Worm (Caenorhabditis elegans) whole organism, L1 larva: Measurements from ENCODE around the gene dec-7.

ENCODE experiments used
- C04F5.9 ChIP-seq: sonication (generic microtip); optimal IDR thresholded peaks from 2 replicates; lab custom pipeline; 2016; ENCODE audit warnings: missing genetic modification characterization, missing compliant biosample characterization
- C16A3.4 ChIP-seq: fragments of 150-350 bp; optimal IDR thresholded peaks from 2 replicates; lab custom pipeline; 2014; ENCODE audit warnings: missing biosample characterization, missing genetic modification characterization
- Y116A8C.19 ChIP-seq: sonication (generic microtip); optimal IDR thresholded peaks from 2 replicates; lab custom pipeline; 2016; ENCODE audit warnings: missing compliant biosample characterization, missing genetic modification characterization, borderline replicate concordance
- aly-2 ChIP-seq: fragments of 150-350 bp; optimal IDR thresholded peaks from 2 replicates; lab custom pipeline; 2014; ENCODE audit warnings: missing biosample characterization, missing genetic modification characterization
- ama-1 ChIP-seq: fragments of 150-350 bp; optimal IDR thresholded peaks from 2 replicates; lab custom pipeline; 2014
- blmp-1 ChIP-seq: fragments of 150-350 bp; optimal IDR thresholded peaks from 2 replicates; lab custom pipeline; 2014; ENCODE audit warnings: missing biosample characterization, missing genetic modification characterization
- ceh-82 ChIP-seq, 3 experiments: fragments of 150-350 bp in 1 of 3; sonication (generic microtip) in 2 of 3; optimal IDR thresholded peaks; 2 replicates each; lab custom pipeline; 2014 to 2017; ENCODE audit warnings: missing biosample characterization in 3 of 3, missing genetic modification characterization in 3 of 3
- ces-1 ChIP-seq: fragments of 150-350 bp; optimal IDR thresholded peaks from 2 replicates; lab custom pipeline; 2014; ENCODE audit warnings: missing biosample characterization, missing genetic modification reagents, missing genetic modification characterization
- dpl-1 ChIP-seq, 3 experiments: fragments of 150-350 bp in 2 of 3; sonication (generic microtip) in 1 of 3; optimal IDR thresholded peaks; 2 replicates each; lab custom pipeline; 2014 to 2017; ENCODE audit warnings: missing biosample characterization in 3 of 3, missing genetic modification characterization in 3 of 3, missing genetic modification reagents in 3 of 3
- efl-1 ChIP-seq, 4 experiments: fragments of 150-350 bp; optimal IDR thresholded peaks in 3 of 4; peaks in 1 of 4; 1 replicate in 1 of 4; 2 replicates in 3 of 4; lab custom pipeline; 2014; ENCODE audit warnings: missing biosample characterization in 2 of 4, missing genetic modification characterization in 2 of 4, missing genetic modification reagents in 2 of 4
- efl-3 ChIP-seq: fragments of 200-800 bp; sonication (Bioruptor generic); optimal IDR thresholded peaks from 2 replicates; lab custom pipeline; 2018; ENCODE audit warnings: mild to moderate bottlenecking, missing genetic modification characterization, missing compliant biosample characterization
- egl-13 ChIP-seq: sonication (generic microtip); optimal IDR thresholded peaks from 2 replicates; lab custom pipeline; 2016; ENCODE audit warnings: missing genotype, missing genetic modification reagents, missing genetic modification characterization, missing compliant biosample characterization
- elt-2 ChIP-seq: sonication (generic microtip); optimal IDR thresholded peaks from 2 replicates; lab custom pipeline; 2016; ENCODE audit warnings: missing genetic modification characterization, mild to moderate bottlenecking, inconsistent platforms, missing compliant biosample characterization, missing genetic modification reagents
- elt-3 ChIP-seq, 6 experiments: fragments of 150-350 bp in 1 of 6; sonication (generic microtip); optimal IDR thresholded peaks; 2 replicates each; lab custom pipeline; 2017 to 2018; ENCODE audit warnings: missing biosample characterization in 6 of 6, missing genetic modification characterization in 6 of 6, inconsistent platforms in 1 of 6
- fkh-10 ChIP-seq: sonication (generic microtip); optimal IDR thresholded peaks from 2 replicates; lab custom pipeline; 2017; ENCODE audit warnings: missing biosample characterization, missing genetic modification reagents, missing genetic modification characterization
- fkh-4 ChIP-seq: sonication (generic microtip); optimal IDR thresholded peaks from 2 replicates; lab custom pipeline; 2016; ENCODE audit warnings: missing compliant biosample characterization, missing genetic modification characterization, borderline replicate concordance
- grh-1 ChIP-seq: fragments of 200-800 bp; sonication (Bioruptor generic); IDR thresholded peaks from 2 replicates; pipeline ENCODE4 v1.3.6; 2022; ENCODE audit warnings: missing genetic modification reagents, missing genetic modification characterization, missing compliant biosample characterization
- hpl-2 ChIP-seq: fragments of 150-350 bp; optimal IDR thresholded peaks from 2 replicates; lab custom pipeline; 2014; ENCODE audit warnings: missing biosample characterization, missing genetic modification reagents, missing genetic modification characterization
- isw-1 ChIP-seq: fragments of 200-800 bp; sonication (Bioruptor generic); IDR thresholded peaks from 2 replicates; pipeline ENCODE4 v1.3.6; 2022; ENCODE audit warnings: missing genetic modification characterization, missing compliant biosample characterization
- jun-1 ChIP-seq: fragments of 150-350 bp; optimal IDR thresholded peaks from 2 replicates; lab custom pipeline; 2014; ENCODE audit warnings: missing biosample characterization, missing genetic modification reagents, missing genetic modification characterization
- lin-13 ChIP-seq: fragments of 150-350 bp; optimal IDR thresholded peaks from 2 replicates; lab custom pipeline; 2014; ENCODE audit warnings: missing biosample characterization, missing genetic modification reagents, missing genetic modification characterization
- lin-15B ChIP-seq: fragments of 150-350 bp; sonication (generic microtip); optimal IDR thresholded peaks from 3 replicates; lab custom pipeline; 2014; ENCODE audit warnings: missing biosample characterization, missing genetic modification characterization
- lin-35 ChIP-seq, 2 experiments: fragments of 150-350 bp; optimal IDR thresholded peaks; 2 replicates each; lab custom pipeline; 2014; ENCODE audit warnings: missing biosample characterization in 2 of 2, missing genetic modification characterization in 2 of 2, missing genetic modification reagents in 2 of 2
- mab-9 ChIP-seq: fragments of 200-800 bp; sonication (Bioruptor generic); IDR thresholded peaks from 2 replicates; pipeline ENCODE4 v1.3.6; 2022; ENCODE audit warnings: missing genetic modification reagents, missing genetic modification characterization, missing compliant biosample characterization
- mdl-1 ChIP-seq, 2 experiments: fragments of 150-350 bp; optimal IDR thresholded peaks; 2 replicates each; lab custom pipeline; 2014 to 2017; ENCODE audit warnings: missing biosample characterization in 2 of 2, missing genetic modification characterization in 2 of 2, inconsistent platforms in 1 of 2
- nhr-11 ChIP-seq: fragments of 150-350 bp; optimal IDR thresholded peaks from 2 replicates; lab custom pipeline; 2014; ENCODE audit warnings: missing biosample characterization, missing genetic modification characterization
- nhr-47 ChIP-seq: sonication (generic microtip); optimal IDR thresholded peaks from 2 replicates; lab custom pipeline; 2016; ENCODE audit warnings: mild to moderate bottlenecking, missing genetic modification characterization, moderate library complexity, missing compliant biosample characterization
- nhr-84 ChIP-seq: sonication (generic microtip); optimal IDR thresholded peaks from 2 replicates; lab custom pipeline; 2017; ENCODE audit warnings: missing biosample characterization, missing genetic modification characterization
- nhr-90 ChIP-seq: sonication (generic microtip); optimal IDR thresholded peaks from 2 replicates; lab custom pipeline; 2016; ENCODE audit warnings: mild to moderate bottlenecking, missing genetic modification characterization, missing compliant biosample characterization; ENCODE audit not compliant: poor library complexity
- pag-3 ChIP-seq: sonication (generic microtip); optimal IDR thresholded peaks from 2 replicates; lab custom pipeline; 2017; ENCODE audit warnings: missing genetic modification characterization, mild to moderate bottlenecking, missing compliant biosample characterization, antibody characterized with exemption, borderline replicate concordance; ENCODE audit not compliant: insufficient read depth
- pqm-1 ChIP-seq: sonication (generic microtip); optimal IDR thresholded peaks from 3 replicates; lab custom pipeline; 2017; ENCODE audit warnings: missing biosample characterization, missing genetic modification characterization
- snpc-4 ChIP-seq: fragments of 150-350 bp; optimal IDR thresholded peaks from 2 replicates; lab custom pipeline; 2014; ENCODE audit warnings: missing biosample characterization, missing genetic modification characterization
- sup-37 ChIP-seq: fragments of 200-800 bp; sonication (Bioruptor generic); optimal IDR thresholded peaks from 2 replicates; lab custom pipeline; 2018; ENCODE audit warnings: mild to moderate bottlenecking, missing genetic modification characterization, missing compliant biosample characterization
- unc-130 ChIP-seq: fragments of 150-350 bp; optimal IDR thresholded peaks from 2 replicates; lab custom pipeline; 2017; ENCODE audit warnings: missing biosample characterization, missing genetic modification characterization, inconsistent platforms
- unc-30 ChIP-seq: sonication (generic microtip); optimal IDR thresholded peaks from 2 replicates; lab custom pipeline; 2017; ENCODE audit warnings: missing biosample characterization, missing genetic modification characterization
- unc-62 ChIP-seq: fragments of 150-350 bp; optimal IDR thresholded peaks from 2 replicates; lab custom pipeline; 2014; ENCODE audit warnings: missing biosample characterization, missing genetic modification reagents, missing genetic modification characterization
- unc-98 ChIP-seq: fragments of 200-800 bp; sonication (Bioruptor generic); IDR thresholded peaks from 2 replicates; pipeline ENCODE4 v1.3.6; 2022; ENCODE audit warnings: missing genetic modification characterization, missing compliant biosample characterization
- vab-15 ChIP-seq: sonication (generic microtip); optimal IDR thresholded peaks from 2 replicates; lab custom pipeline; 2017; ENCODE audit warnings: missing genotype, mild to moderate bottlenecking, missing genetic modification characterization, missing compliant biosample characterization
- xbp-1 ChIP-seq: sonication (generic microtip); optimal IDR thresholded peaks from 2 replicates; lab custom pipeline; 2016; ENCODE audit warnings: missing genetic modification characterization, missing compliant biosample characterization
- zip-4 ChIP-seq: fragments of 200-800 bp; sonication (Bioruptor generic); optimal IDR thresholded peaks from 2 replicates; lab custom pipeline; 2018; ENCODE audit warnings: mild to moderate bottlenecking, missing genetic modification characterization, moderate library complexity, missing compliant biosample characterization

dec-7 gene

DNA sequence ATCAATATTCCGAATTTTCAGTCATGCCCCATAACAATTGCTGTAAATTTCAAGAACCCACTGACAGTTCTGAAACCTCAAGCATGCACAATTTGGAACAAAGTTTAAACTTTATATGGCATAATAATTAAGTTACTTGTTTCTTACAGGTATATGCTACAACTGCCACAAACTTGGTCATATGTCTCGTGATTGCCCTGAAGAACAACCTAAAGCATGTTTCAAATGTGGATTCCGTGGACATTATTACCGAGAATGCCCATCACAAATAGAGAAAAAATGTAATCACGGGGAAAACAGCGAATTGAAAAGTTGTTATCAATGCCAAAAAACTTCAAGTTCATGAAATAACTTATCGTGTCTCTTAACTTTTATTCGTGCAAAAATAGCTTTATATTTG is 19.2 kb upstream of the dec-7 start:
- TF ChIP-seq C16A3.4 (tag; lab: Kevin White, UChicago) (no peak), mab-9 (GFP tag; lab: Robert Waterston, UW) (no peak), unc-62 (GFP tag; lab: Kevin White, UChicago) (no peak), lin-35 (GFP tag; optimal IDR thresholded peaks at IDR 0.05; lab: Kevin White, UChicago) (peak in 1 of 2 experiments; percentile 54), aly-2 (tag; lab: Kevin White, UChicago) (no peak), hpl-2 (no peak), grh-1 (GFP tag; lab: Robert Waterston, UW) (no peak), nhr-47 (tag; lab: Kevin White, UChicago) (no peak), unc-30 (no peak), efl-1 (optimal IDR thresholded peaks at IDR 0.05; lab: Kevin White, UChicago) (no peak), efl-1 (GFP tag; optimal IDR thresholded peaks at IDR 0.05 in 1 of 2; lab: Kevin White, UChicago) (peak in 1 of 2 experiments; percentile 44), unc-98 (no peak), lin-13 (GFP tag; lab: Kevin White, UChicago) (no peak), pag-3 (tag; lab: Kevin White, UChicago) (no peak), isw-1 (GFP tag; lab: Robert Waterston, UW) (no peak), jun-1 (no peak), elt-2 (tag; lab: Kevin White, UChicago) (peak; percentile 22), snpc-4 (tag; lab: Kevin White, UChicago) (no peak), unc-130 (tag; lab: Kevin White, UChicago) (peak; percentile 11), nhr-90 (tag; lab: Kevin White, UChicago) (no peak), elt-3 (tag; optimal IDR thresholded peaks at IDR 0.05; lab: Kevin White, UChicago) (peak in 1 of 6 experiments; percentile 25), xbp-1 (tag; lab: Kevin White, UChicago) (no peak), ces-1 (GFP tag; lab: Kevin White, UChicago) (no peak), lin-15B (tag; lab: Kevin White, UChicago) (no peak), pqm-1 (tag; lab: Kevin White, UChicago) (no peak), fkh-4 (tag; lab: Kevin White, UChicago) (no peak), blmp-1 (tag; lab: Kevin White, UChicago) (peak; percentile 16), ceh-82 (tag; optimal IDR thresholded peaks at IDR 0.05; lab: Kevin White, UChicago) (no peak), sup-37 (GFP tag; lab: Kevin White, UChicago) (no peak), zip-4 (GFP tag; lab: Kevin White, UChicago) (no peak), nhr-11 (tag; lab: Kevin White, UChicago) (no peak)

DNA sequence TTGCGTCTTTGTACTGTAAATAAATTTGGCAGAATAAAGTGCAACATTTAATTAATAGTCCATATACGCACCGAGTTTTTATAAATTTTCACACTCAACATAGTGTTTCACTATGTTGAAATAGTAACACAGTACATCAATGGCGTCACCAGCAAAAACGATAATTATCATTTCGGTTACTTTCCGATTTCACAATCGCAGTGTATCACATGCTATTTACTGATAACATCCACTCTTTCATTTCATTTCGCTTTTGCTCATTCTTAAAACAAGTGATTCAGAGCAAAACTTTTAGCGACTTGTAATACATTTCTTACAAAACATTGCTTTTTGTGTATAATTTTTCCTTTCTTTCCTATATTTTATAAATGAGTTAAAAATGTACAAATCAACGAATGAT is 18.5 kb upstream of the dec-7 start, which contains the start of gene cbp-3:
Gene cbp-3, plus strand, starts transcription at position 272 of the 400 bp plus-strand sequence.
- TF ChIP-seq fkh-10 (GFP tag; lab: Kevin White, UChicago) (no peak), ces-1 (GFP tag; lab: Kevin White, UChicago) (no peak), efl-3 (GFP tag; lab: Kevin White, UChicago) (no peak), mdl-1 (tag; optimal IDR thresholded peaks at IDR 0.05; lab: Kevin White, UChicago) (no peak), dpl-1 (GFP tag; optimal IDR thresholded peaks at IDR 0.05; lab: Kevin White, UChicago) (no peak), ama-1 (lab: Kevin White, UChicago) (no peak), egl-13 (tag; lab: Kevin White, UChicago) (no peak), lin-35 (GFP tag; optimal IDR thresholded peaks at IDR 0.05; lab: Kevin White, UChicago) (peak in 1 of 2 experiments; percentile 41), fkh-4 (tag; lab: Kevin White, UChicago) (no peak), vab-15 (tag; lab: Kevin White, UChicago) (no peak), Y116A8C.19 (tag; lab: Kevin White, UChicago) (no peak), nhr-84 (tag; lab: Kevin White, UChicago) (no peak), elt-2 (tag; lab: Kevin White, UChicago) (peak; percentile 28), C04F5.9 (tag; lab: Kevin White, UChicago) (no peak), pqm-1 (tag; lab: Kevin White, UChicago) (peak; percentile 75), elt-3 (tag; optimal IDR thresholded peaks at IDR 0.05; lab: Kevin White, UChicago) (no peak)
